Fruit fly (Drosophila melanogaster): ENCODE measurements around the gene ko.

Gene ko

dm6 chr3L:21099908-21100307 is 31.1 kb downstream of the ko start (continued):
- no peak for TF ChIP-seq CG8944 (GFP tag; optimal IDR thresholded peaks at IDR 0.05)
- TF ChIP-seq zen (tag; optimal IDR thresholded peaks at IDR 0.05), result no peak
- TF ChIP-seq Asciz (GFP tag; optimal IDR thresholded peaks at IDR 0.05), result no peak
- no peak for TF ChIP-seq CG17802 (tag; optimal IDR thresholded peaks at IDR 0.05)
- TF ChIP-seq Rx (GFP tag; IDR thresholded peaks at IDR 0.05), result no peak
- no peak for TF ChIP-seq CG15479 (GFP tag; optimal IDR thresholded peaks at IDR 0.05)
- peak; percentile 24 for TF ChIP-seq Nf-YC (tag; optimal IDR thresholded peaks at IDR 0.05)
- TF ChIP-seq dmrt99B (tag; optimal IDR thresholded peaks at IDR 0.05), result no peak
- no peak for TF ChIP-seq Fer3 (tag; optimal IDR thresholded peaks at IDR 0.05)
- TF ChIP-seq CG9876 (GFP tag; optimal IDR thresholded peaks at IDR 0.05), result no peak
- peak; percentile 59 for TF ChIP-seq CG42726 (GFP tag; IDR thresholded peaks at IDR 0.05; ENCODE audit: partially characterized antibody)
- TF ChIP-seq CG30431 (GFP tag; optimal IDR thresholded peaks at IDR 0.05), result no peak
- TF ChIP-seq sr (GFP tag; IDR thresholded peaks at IDR 0.05), result 0 out of 3 replicates have a peak, but pooled peaks have one; percentile 29
- TF ChIP-seq CG12744 (GFP tag; optimal IDR thresholded peaks at IDR 0.05), result no peak
- TF ChIP-seq HLHmδ (GFP tag; optimal IDR thresholded peaks at IDR 0.05), result peak; percentile 46
- TF ChIP-seq CG1792 (GFP tag; optimal IDR thresholded peaks at IDR 0.05), result no peak
- no peak for TF ChIP-seq gfzf (GFP tag; optimal IDR thresholded peaks at IDR 0.05)
- no peak for TF ChIP-seq Max (GFP tag; optimal IDR thresholded peaks at IDR 0.05)
- no peak for TF ChIP-seq CG9609 (GFP tag; optimal IDR thresholded peaks at IDR 0.05)
- TF ChIP-seq CG31224 (GFP tag; IDR thresholded peaks at IDR 0.05), result no peak
- TF ChIP-seq CG17612 (GFP tag; IDR thresholded peaks at IDR 0.05), result no peak
- peak; percentile 34; the same call in 1 of the 2 replicates for TF ChIP-seq vvl (GFP tag; IDR thresholded peaks at IDR 0.05)
- TF ChIP-seq Dbx (GFP tag; IDR thresholded peaks at IDR 0.05), result no peak
- no peak for TF ChIP-seq D (optimal IDR thresholded peaks at IDR 0.05)
- TF ChIP-seq D (GFP tag; optimal IDR thresholded peaks at IDR 0.05), result no peak
- TF ChIP-seq sna (GFP tag; IDR thresholded peaks at IDR 0.05; ENCODE audit: partially characterized antibody), result 0 out of 2 replicates have a peak, but pooled peaks have one; percentile 43
- no peak for TF ChIP-seq Gug (GFP tag; IDR thresholded peaks at IDR 0.05)
- TF ChIP-seq CG31441 (GFP tag; IDR thresholded peaks at IDR 0.05), result no peak
- TF ChIP-seq NFAT (GFP tag; IDR thresholded peaks at IDR 0.05), result no peak
- TF ChIP-seq nerfin-1 (tag; optimal IDR thresholded peaks at IDR 0.05), result no peak
- no peak for TF ChIP-seq CG31388 (GFP tag; optimal IDR thresholded peaks at IDR 0.05)
- TF ChIP-seq az2 (GFP tag; optimal IDR thresholded peaks at IDR 0.05), result no peak
- no peak for TF ChIP-seq CG8359 (GFP tag; optimal IDR thresholded peaks at IDR 0.05; ENCODE audit: borderline replicate concordance)
- TF ChIP-seq E2f2 (GFP tag; IDR thresholded peaks at IDR 0.05), result peak; percentile 60
- TF ChIP-seq dysf (GFP tag; IDR thresholded peaks at IDR 0.05), result no peak
- TF ChIP-seq CG2202 (tag; optimal IDR thresholded peaks at IDR 0.05), result no peak
- no peak for TF ChIP-seq sob (GFP tag; IDR thresholded peaks at IDR 0.05)
- TF ChIP-seq CG7271 (tag; optimal IDR thresholded peaks at IDR 0.05), result no peak
- no peak for TF ChIP-seq dati (GFP tag; IDR thresholded peaks at IDR 0.05)
- TF ChIP-seq Dp (GFP tag; optimal IDR thresholded peaks at IDR 0.05), result peak; percentile 27
- TF ChIP-seq CG14441 (GFP tag; IDR thresholded peaks at IDR 0.05), result no peak
- TF ChIP-seq fru (optimal IDR thresholded peaks at IDR 0.05), result no peak
- no peak for TF ChIP-seq zfh1 (GFP tag; IDR thresholded peaks at IDR 0.05)
- TF ChIP-seq Deaf1 (tag; optimal IDR thresholded peaks at IDR 0.05), result peak; percentile 90
- no peak for TF ChIP-seq CG12236 (GFP tag; optimal IDR thresholded peaks at IDR 0.05)
- no peak for TF ChIP-seq CG10979 (tag; optimal IDR thresholded peaks at IDR 0.05)
- TF ChIP-seq br (optimal IDR thresholded peaks at IDR 0.05), result no peak
- TF ChIP-seq CG7357 (GFP tag; IDR thresholded peaks at IDR 0.05), result no peak
- TF ChIP-seq CG4617 (GFP tag; optimal IDR thresholded peaks at IDR 0.05; ENCODE audit: borderline replicate concordance), result no peak
- no peak for TF ChIP-seq CG15601 (tag; optimal IDR thresholded peaks at IDR 0.05)
- no peak for TF ChIP-seq CG9932 (GFP tag; IDR thresholded peaks at IDR 0.05)
- no peak for TF ChIP-seq CG5245 (GFP tag; optimal IDR thresholded peaks at IDR 0.05)
- TF ChIP-seq CG14014 (GFP tag; IDR thresholded peaks at IDR 0.05), result no peak
